Fruit fly (Drosophila melanogaster): Measurements from ENCODE around the gene Lcp65Af.

Gene Lcp65Af

DNA sequence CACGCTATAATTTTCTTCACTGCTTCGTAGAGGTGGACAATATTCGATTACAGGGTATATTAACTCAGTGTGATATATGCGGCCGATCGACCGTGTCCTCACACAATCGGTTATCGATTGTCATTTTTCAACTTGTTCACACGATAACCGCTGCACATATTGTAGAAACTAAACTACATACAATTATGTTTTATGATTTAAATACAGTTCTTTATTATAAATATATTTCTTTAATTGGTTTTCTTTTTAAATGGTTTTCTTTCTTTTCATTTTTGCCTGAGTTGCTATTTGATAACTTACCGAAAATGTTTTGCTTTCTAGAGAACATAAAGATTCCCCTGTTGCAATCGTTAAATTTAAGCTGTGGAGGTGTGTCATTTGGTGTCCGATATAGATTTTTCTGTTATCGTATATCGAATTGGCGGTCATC is 37.2 kb upstream of the Lcp65Af start, which contains the start of the genes fmt and CG7376 (continued):
- TF ChIP-seq gcm (GFP tag; optimal IDR thresholded peaks at IDR 0.05) (no peak), CG3163 (GFP tag; optimal IDR thresholded peaks at IDR 0.05) (no peak), Doc2 (GFP tag; IDR thresholded peaks at IDR 0.05) (no peak), Hsf (GFP tag; optimal IDR thresholded peaks at IDR 0.05) (peak; percentile 20), br (optimal IDR thresholded peaks at IDR 0.05) (no peak), CG9932 (GFP tag; IDR thresholded peaks at IDR 0.05) (no peak), CG15479 (GFP tag; optimal IDR thresholded peaks at IDR 0.05) (peak; percentile 36), eve (GFP tag; optimal IDR thresholded peaks at IDR 0.05) (no peak), yki (optimal IDR thresholded peaks at IDR 0.05) (no peak), Dref (GFP tag; IDR thresholded peaks at IDR 0.05) (peak; percentile 88), chm (GFP tag; IDR thresholded peaks at IDR 0.05) (no peak), CG4404 (GFP tag; IDR thresholded peaks at IDR 0.05) (no peak), stwl (tag; optimal IDR thresholded peaks at IDR 0.05) (peak; percentile 86), ttk (GFP tag; IDR thresholded peaks at IDR 0.05) (no peak), dati (GFP tag; IDR thresholded peaks at IDR 0.05) (no peak), Fer2 (tag; optimal IDR thresholded peaks at IDR 0.05) (no peak), CG31365 (tag; optimal IDR thresholded peaks at IDR 0.05) (no peak), CG4730 (GFP tag; IDR thresholded peaks at IDR 0.05) (no peak), twi (tag; optimal IDR thresholded peaks at IDR 0.05) (no peak), MESR4 (GFP tag; optimal IDR thresholded peaks at IDR 0.05) (no peak), Trl (optimal IDR thresholded peaks at IDR 0.05) (no peak), Trl (GFP tag; optimal IDR thresholded peaks at IDR 0.05) (no peak), caup (GFP tag; optimal IDR thresholded peaks at IDR 0.05; ENCODE audit: severe bottlenecking) (no peak), grn (GFP tag; optimal IDR thresholded peaks at IDR 0.05) (no peak), kni (GFP tag; optimal IDR thresholded peaks at IDR 0.05) (no peak), h (optimal IDR thresholded peaks at IDR 0.05) (no peak), CG7556 (GFP tag; optimal IDR thresholded peaks at IDR 0.05) (no peak), tx (GFP tag; optimal IDR thresholded peaks at IDR 0.05) (no peak), ato (GFP tag; IDR thresholded peaks at IDR 0.05; ENCODE audit: partially characterized antibody) (peak; percentile 79), CG8765 (GFP tag; IDR thresholded peaks at IDR 0.05) (no peak), Rfx (GFP tag; IDR thresholded peaks at IDR 0.05) (no peak), YL-1 (GFP tag; optimal IDR thresholded peaks at IDR 0.05) (peak; percentile 78), Tbp (GFP tag; optimal IDR thresholded peaks at IDR 0.05) (no peak), otp (GFP tag; IDR thresholded peaks at IDR 0.05) (no peak), CkIIα-i1 (GFP tag; IDR thresholded peaks at IDR 0.05) (no peak), CG8924 (tag; optimal IDR thresholded peaks at IDR 0.05) (no peak), Hr39 (optimal IDR thresholded peaks at IDR 0.05) (no peak), BtbVII (GFP tag; optimal IDR thresholded peaks at IDR 0.05) (no peak), p53 (GFP tag; optimal IDR thresholded peaks at IDR 0.05) (no peak), TFAM (GFP tag; optimal IDR thresholded peaks at IDR 0.05) (no peak), Sox100B (GFP tag; optimal IDR thresholded peaks at IDR 0.05) (no peak), Lim3 (GFP tag; IDR thresholded peaks at IDR 0.05) (no peak), nerfin-2 (GFP tag; IDR thresholded peaks at IDR 0.05; ENCODE audit: partially characterized antibody) (peak; percentile 90), kah (GFP tag; optimal IDR thresholded peaks at IDR 0.05) (no peak), Poxn (GFP tag; IDR thresholded peaks at IDR 0.05) (no peak), Six4 (GFP tag; optimal IDR thresholded peaks at IDR 0.05) (no peak), CG6272 (GFP tag; IDR thresholded peaks at IDR 0.05) (no peak), CG15011 (GFP tag; optimal IDR thresholded peaks at IDR 0.05) (no peak), Dp (GFP tag; optimal IDR thresholded peaks at IDR 0.05) (peak; percentile 64), ac (GFP tag; optimal IDR thresholded peaks at IDR 0.05) (no peak), CG1832 (GFP tag; optimal IDR thresholded peaks at IDR 0.05) (no peak), CG31388 (GFP tag; optimal IDR thresholded peaks at IDR 0.05) (no peak), tin (GFP tag; optimal IDR thresholded peaks at IDR 0.05) (no peak), CG7963 (GFP tag; IDR thresholded peaks at IDR 0.05; ENCODE audit: partially characterized antibody) (peak; percentile 85), peb (GFP tag; IDR thresholded peaks at IDR 0.05) (no peak)

Measured in whole organism, embryonic.